Fruit fly (Drosophila melanogaster) whole organism, embryonic: Measurements from ENCODE around the gene CG33521.
A peak's percentile ranks its signal among the peaks of the same experiment; 100 is the strongest.

Source experiments
- Adf1 ChIP-seq: fragments of 200-800 bp; sonication (Bioruptor generic); IDR thresholded peaks from 2 replicates; pipeline ENCODE4 v1.3.6; 2022; ENCODE audit warnings: missing biosample characterization, missing genetic modification characterization
- Atf-2 ChIP-seq: fragments of 200-800 bp; sonication (Bioruptor generic); optimal IDR thresholded peaks from 2 replicates; lab custom pipeline; 2016; ENCODE audit warnings: missing biosample characterization, missing genetic modification characterization
- Bgb ChIP-seq: fragments of 200-800 bp; sonication (Bioruptor generic); IDR thresholded peaks from 2 replicates; pipeline ENCODE4 v1.3.6; 2022; ENCODE audit warnings: missing biosample characterization, missing genetic modification characterization; ENCODE audit not compliant: partially characterized antibody
- CG11723 ChIP-seq: fragments of 200-800 bp; sonication (Bioruptor generic); optimal IDR thresholded peaks from 2 replicates; lab custom pipeline; 2017; ENCODE audit warnings: missing biosample characterization, mild to moderate bottlenecking, missing genetic modification characterization
- CG12659 ChIP-seq: fragments of 200-800 bp; sonication (Bioruptor generic); optimal IDR thresholded peaks from 3 replicates; lab custom pipeline; 2017; ENCODE audit warnings: mild to moderate bottlenecking, missing biosample characterization, missing genetic modification reagents, missing genetic modification characterization
- CG12769 ChIP-seq: fragments of 200-800 bp; sonication (Bioruptor generic); optimal IDR thresholded peaks from 2 replicates; lab custom pipeline; 2019; ENCODE audit warnings: missing biosample characterization, mild to moderate bottlenecking, missing genetic modification characterization, moderate library complexity
- CG14050 ChIP-seq: fragments of 200-800 bp; sonication (Bioruptor generic); IDR thresholded peaks from 3 replicates; pipeline ENCODE4 v1.3.6; 2022; ENCODE audit warnings: missing biosample characterization, missing genetic modification characterization
- CG15601 ChIP-seq: fragments of 200-800 bp; sonication (Bioruptor generic); optimal IDR thresholded peaks from 3 replicates; lab custom pipeline; 2019; ENCODE audit warnings: missing biosample characterization, mild to moderate bottlenecking, missing genetic modification characterization, moderate library complexity
- CG17359 ChIP-seq: fragments of 200-800 bp; sonication (Bioruptor generic); optimal IDR thresholded peaks from 3 replicates; lab custom pipeline; 2018; ENCODE audit warnings: missing biosample characterization, mild to moderate bottlenecking, missing genetic modification characterization, moderate library complexity
- CG17361 ChIP-seq: fragments of 200-800 bp; sonication (Bioruptor generic); IDR thresholded peaks from 3 replicates; pipeline ENCODE4 v1.3.6; 2022; ENCODE audit warnings: missing biosample characterization, missing genetic modification characterization
- CG17568 ChIP-seq: fragments of 200-800 bp; sonication (Bioruptor generic); optimal IDR thresholded peaks from 2 replicates; lab custom pipeline; 2018; ENCODE audit warnings: missing biosample characterization, mild to moderate bottlenecking, missing genetic modification characterization, moderate library complexity
- CG17802 ChIP-seq: fragments of 200-800 bp; sonication (Bioruptor generic); optimal IDR thresholded peaks from 2 replicates; lab custom pipeline; 2018; ENCODE audit warnings: missing biosample characterization, mild to moderate bottlenecking, missing genetic modification characterization, moderate library complexity
- CG17912 ChIP-seq: fragments of 200-800 bp; sonication (Bioruptor generic); optimal IDR thresholded peaks from 2 replicates; lab custom pipeline; 2018; ENCODE audit warnings: missing biosample characterization, mild to moderate bottlenecking, missing genetic modification characterization
- CG1832 ChIP-seq: fragments of 200-800 bp; sonication (Bioruptor generic); optimal IDR thresholded peaks from 2 replicates; lab custom pipeline; 2017; ENCODE audit warnings: missing biosample characterization, mild to moderate bottlenecking, missing genetic modification characterization, inconsistent platforms
- CG2875 ChIP-seq: fragments of 200-800 bp; sonication (Bioruptor generic); optimal IDR thresholded peaks from 2 replicates; lab custom pipeline; 2017; ENCODE audit warnings: missing biosample characterization, mild to moderate bottlenecking, missing genetic modification characterization, missing genetic modification reagents
- CG30020 ChIP-seq: fragments of 200-800 bp; optimal IDR thresholded peaks from 2 replicates; lab custom pipeline; 2019; ENCODE audit warnings: missing biosample characterization, mild to moderate bottlenecking, missing genetic modification characterization, moderate library complexity
- CG32532 ChIP-seq: fragments of 200-800 bp; sonication (Bioruptor generic); IDR thresholded peaks from 2 replicates; pipeline ENCODE4 v1.3.6; 2022; ENCODE audit warnings: missing biosample characterization, missing genetic modification characterization
- CG33213 ChIP-seq: fragments of 200-800 bp; sonication (Bioruptor generic); optimal IDR thresholded peaks from 3 replicates; lab custom pipeline; 2016; ENCODE audit warnings: missing biosample characterization, missing genetic modification characterization
- CG34422 ChIP-seq: fragments of 200-800 bp; sonication (Bioruptor generic); IDR thresholded peaks from 3 replicates; pipeline ENCODE4 v1.3.6; 2022; ENCODE audit warnings: missing biosample characterization, missing genetic modification characterization
- CG4404 ChIP-seq: fragments of 200-800 bp; sonication (Bioruptor generic); IDR thresholded peaks from 2 replicates; pipeline ENCODE4 v1.3.6; 2022; ENCODE audit warnings: missing biosample characterization, missing genetic modification characterization
- CG6683 ChIP-seq: fragments of 200-800 bp; sonication (Bioruptor generic); optimal IDR thresholded peaks from 2 replicates; lab custom pipeline; 2017; ENCODE audit warnings: missing biosample characterization, mild to moderate bottlenecking, missing genetic modification characterization, missing genetic modification reagents
- CG6689 ChIP-seq: fragments of 200-800 bp; sonication (Bioruptor generic); IDR thresholded peaks from 2 replicates; pipeline ENCODE4 v1.3.6; 2022; ENCODE audit warnings: missing biosample characterization, missing genetic modification characterization
- CG6791 ChIP-seq: fragments of 200-800 bp; sonication (Bioruptor generic); IDR thresholded peaks from 3 replicates; pipeline ENCODE4 v1.3.6; 2022; ENCODE audit warnings: missing biosample characterization, missing genetic modification characterization; ENCODE audit not compliant: partially characterized antibody
- CG7357 ChIP-seq: fragments of 200-800 bp; sonication (Bioruptor generic); IDR thresholded peaks from 3 replicates; pipeline ENCODE4 v1.3.6; 2022; ENCODE audit warnings: missing biosample characterization, missing genetic modification characterization
- CG7556 ChIP-seq: fragments of 200-800 bp; sonication (Bioruptor generic); optimal IDR thresholded peaks from 2 replicates; lab custom pipeline; 2017; ENCODE audit warnings: missing biosample characterization, mild to moderate bottlenecking, missing genetic modification characterization
- CG8290 ChIP-seq, 3 experiments: fragments of 200-800 bp; sonication (Bioruptor generic); optimal IDR thresholded peaks; 2 replicates each; lab custom pipeline; 2016 to 2019; ENCODE audit warnings: missing biosample characterization in 3 of 3, missing genetic modification characterization in 3 of 3, mild to moderate bottlenecking in 2 of 3, moderate library complexity in 1 of 3
- CG9932 ChIP-seq: fragments of 200-800 bp; sonication (Bioruptor generic); IDR thresholded peaks from 2 replicates; pipeline ENCODE4 v1.3.6; 2022; ENCODE audit warnings: missing biosample characterization, missing genetic modification characterization
- Dip2 ChIP-seq: fragments of 200-800 bp; sonication (Bioruptor generic); IDR thresholded peaks from 2 replicates; pipeline ENCODE4 v1.3.6; 2022; ENCODE audit warnings: missing biosample characterization, missing genetic modification characterization
- Drgx ChIP-seq: fragments of 200-800 bp; sonication (Bioruptor generic); IDR thresholded peaks from 2 replicates; pipeline ENCODE4 v1.3.6; 2022; ENCODE audit warnings: missing biosample characterization, missing genetic modification characterization
- E2f2 ChIP-seq: fragments of 200-800 bp; sonication (Bioruptor generic); IDR thresholded peaks from 2 replicates; pipeline ENCODE4 v1.3.6; 2022; ENCODE audit warnings: missing biosample characterization, missing genetic modification characterization
- Ets97D ChIP-seq: fragments of 200-800 bp; sonication (Bioruptor generic); optimal IDR thresholded peaks from 3 replicates; lab custom pipeline; 2016; ENCODE audit warnings: missing biosample characterization, missing genetic modification characterization
- Fer1 ChIP-seq: fragments of 200-800 bp; sonication (Bioruptor generic); optimal IDR thresholded peaks from 2 replicates; lab custom pipeline; 2017; ENCODE audit warnings: missing biosample characterization, mild to moderate bottlenecking, missing genetic modification characterization
- HLH4C ChIP-seq: fragments of 200-800 bp; sonication (Bioruptor generic); IDR thresholded peaks from 3 replicates; pipeline ENCODE4 v1.3.6; 2022; ENCODE audit warnings: missing biosample characterization, missing genetic modification characterization; ENCODE audit not compliant: partially characterized antibody
- Lhr ChIP-seq: fragments of 200-800 bp; sonication (Bioruptor generic); optimal IDR thresholded peaks from 3 replicates; lab custom pipeline; 2017; ENCODE audit warnings: mild to moderate bottlenecking, missing biosample characterization, missing genetic modification reagents, missing genetic modification characterization
- Oaz ChIP-seq: fragments of 200-800 bp; sonication (Bioruptor generic); IDR thresholded peaks from 2 replicates; pipeline ENCODE4 v1.3.6; 2022; ENCODE audit warnings: missing biosample characterization, missing genetic modification characterization
- Side ChIP-seq: fragments of 200-800 bp; sonication (Bioruptor generic); optimal IDR thresholded peaks from 2 replicates; lab custom pipeline; 2016; ENCODE audit warnings: missing biosample characterization, missing genetic modification characterization
- fd96Cb ChIP-seq: fragments of 200-800 bp; sonication (Bioruptor generic); optimal IDR thresholded peaks from 2 replicates; lab custom pipeline; 2018; ENCODE audit warnings: missing biosample characterization, mild to moderate bottlenecking, missing genetic modification characterization, moderate library complexity
- gem ChIP-seq: fragments of 200-800 bp; sonication (Bioruptor generic); optimal IDR thresholded peaks from 2 replicates; lab custom pipeline; 2019; ENCODE audit warnings: missing biosample characterization, mild to moderate bottlenecking, missing genetic modification characterization, moderate library complexity
- gfzf ChIP-seq: fragments of 200-800 bp; sonication (Bioruptor generic); optimal IDR thresholded peaks from 2 replicates; lab custom pipeline; 2016; ENCODE audit warnings: missing biosample characterization, mild to moderate bottlenecking, missing genetic modification characterization, moderate library complexity
- hbn ChIP-seq: fragments of 200-800 bp; sonication (Bioruptor generic); IDR thresholded peaks from 2 replicates; pipeline ENCODE4 v1.3.6; 2022; ENCODE audit warnings: missing biosample characterization, missing genetic modification characterization; ENCODE audit not compliant: partially characterized antibody
- jumu ChIP-seq: fragments of 200-800 bp; sonication (Bioruptor generic); optimal IDR thresholded peaks from 3 replicates; lab custom pipeline; 2016; ENCODE audit warnings: missing biosample characterization, missing genetic modification characterization
- lmd ChIP-seq: fragments of 200-800 bp; sonication (Bioruptor generic); IDR thresholded peaks from 2 replicates; pipeline ENCODE4 v1.3.6; 2022; ENCODE audit warnings: missing biosample characterization, missing genetic modification characterization
- row ChIP-seq: fragments of 200-800 bp; sonication (Bioruptor generic); IDR thresholded peaks from 3 replicates; pipeline ENCODE4 v1.3.6; 2022; ENCODE audit warnings: missing biosample characterization, missing genetic modification characterization
- sc ChIP-seq, 3 experiments: fragments of >200 bp in 2 of 3; fragments of 200-800 bp in 1 of 3; sonication (Bioruptor generic) in 1 of 3; optimal IDR thresholded peaks; 2 replicates in 2 of 3; 3 replicates in 1 of 3; lab custom pipeline; 2017; ENCODE audit warnings: mild to moderate bottlenecking in 1 of 3, missing biosample characterization in 1 of 3, missing genetic modification characterization in 1 of 3, missing genetic modification reagents in 1 of 3
- stwl ChIP-seq: fragments of 200-800 bp; sonication (Bioruptor generic); optimal IDR thresholded peaks from 3 replicates; lab custom pipeline; 2018; ENCODE audit warnings: missing biosample characterization, mild to moderate bottlenecking, missing genetic modification characterization, moderate library complexity
- zfh1 ChIP-seq: fragments of 200-800 bp; sonication (Bioruptor generic); IDR thresholded peaks from 3 replicates; pipeline ENCODE4 v1.3.6; 2022; ENCODE audit warnings: missing biosample characterization, missing genetic modification characterization

CG33521 gene

DNA sequence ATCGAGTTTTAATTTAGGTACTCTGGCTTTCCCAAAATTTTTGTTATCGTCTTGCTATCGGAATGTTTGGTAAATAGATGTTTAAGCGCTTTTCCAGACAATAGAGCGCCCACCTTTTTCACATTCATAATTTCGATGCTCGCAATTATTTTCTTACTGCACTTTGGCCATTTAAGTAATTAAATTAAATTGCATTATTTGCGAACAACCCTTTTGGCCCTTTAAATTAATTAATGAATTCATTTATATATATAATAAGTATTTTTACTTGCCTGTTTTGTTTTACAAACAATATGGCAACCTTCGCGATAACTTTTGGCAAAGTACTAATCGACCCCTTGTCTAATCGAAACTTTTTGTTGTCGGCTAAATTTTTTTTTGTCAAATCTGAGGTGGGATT lies 29.3 kb upstream of the CG33521 start:
- TF ChIP-seq Adf1 (GFP tag; lab: Robert Waterston, UW), result no peak
- TF ChIP-seq CG15601 (tag; lab: Kevin White, UChicago), result no peak
- TF ChIP-seq CG17359 (tag; lab: Kevin White, UChicago), result no peak
- no peak for TF ChIP-seq CG1832 (GFP tag; lab: Kevin White, UChicago)
- peak; percentile 52 for TF ChIP-seq CG8290 (GFP tag; optimal IDR thresholded peaks at IDR 0.05; lab: Kevin White, UChicago)
- TF ChIP-seq CG8290 (tag; optimal IDR thresholded peaks at IDR 0.05; lab: Kevin White, UChicago), result no peak
- peak; percentile 81 for TF ChIP-seq stwl (tag; lab: Kevin White, UChicago)
- TF ChIP-seq gem, result peak; percentile 51
- peak; percentile 21 for TF ChIP-seq CG12659 (GFP tag; lab: Kevin White, UChicago)
- no peak for TF ChIP-seq Oaz (GFP tag; lab: Robert Waterston, UW)
- TF ChIP-seq Atf-2 (GFP tag; lab: Kevin White, UChicago), result no peak
- no peak for TF ChIP-seq Drgx (GFP tag; lab: Robert Waterston, UW)
- peak; percentile 94 for TF ChIP-seq CG30020
- no peak for TF ChIP-seq CG7556 (GFP tag; lab: Kevin White, UChicago)
- no peak for TF ChIP-seq CG17912
- peak; percentile 81 for TF ChIP-seq CG17802 (tag; lab: Kevin White, UChicago)
- 0 out of 3 replicates have a peak, but pooled peaks have one; percentile 28 for TF ChIP-seq CG6791 (GFP tag; lab: Robert Waterston, UW)
- peak; percentile 59 for TF ChIP-seq row (GFP tag; lab: Robert Waterston, UW)
- no peak for TF ChIP-seq Fer1 (GFP tag; lab: Kevin White, UChicago)
- no peak for TF ChIP-seq CG14050 (GFP tag; lab: Robert Waterston, UW)
- TF ChIP-seq Lhr, result peak; percentile 41
- peak; percentile 9 for TF ChIP-seq fd96Cb
- peak; percentile 41; the same call in 1 of the 2 replicates for TF ChIP-seq E2f2 (GFP tag; lab: Robert Waterston, UW)
- no peak for TF ChIP-seq CG4404 (GFP tag; lab: Robert Waterston, UW)
- TF ChIP-seq CG12769 (tag; lab: Kevin White, UChicago), result no peak
- TF ChIP-seq HLH4C (GFP tag; lab: Robert Waterston, UW), result peak; percentile 32; the same call in 1 of the 3 replicates
- no peak for TF ChIP-seq hbn (GFP tag; lab: Robert Waterston, UW)
- no peak for TF ChIP-seq Dip2
- TF ChIP-seq CG17568, result no peak
- TF ChIP-seq jumu (GFP tag; lab: Kevin White, UChicago), result no peak
- no peak for TF ChIP-seq lmd (GFP tag; lab: Robert Waterston, UW)
- no peak for TF ChIP-seq sc (optimal IDR thresholded peaks at IDR 0.05; lab: Kevin White, UChicago)
- peak; percentile 1 for TF ChIP-seq sc (GFP tag; optimal IDR thresholded peaks at IDR 0.05; lab: Kevin White, UChicago)
- peak; percentile 36; the same call in 1 of the 3 replicates for TF ChIP-seq CG7357
- peak; percentile 57; the same call in 1 of the 3 replicates for TF ChIP-seq CG17361 (GFP tag; lab: Robert Waterston, UW)
- peak; percentile 47 for TF ChIP-seq CG11723

DNA sequence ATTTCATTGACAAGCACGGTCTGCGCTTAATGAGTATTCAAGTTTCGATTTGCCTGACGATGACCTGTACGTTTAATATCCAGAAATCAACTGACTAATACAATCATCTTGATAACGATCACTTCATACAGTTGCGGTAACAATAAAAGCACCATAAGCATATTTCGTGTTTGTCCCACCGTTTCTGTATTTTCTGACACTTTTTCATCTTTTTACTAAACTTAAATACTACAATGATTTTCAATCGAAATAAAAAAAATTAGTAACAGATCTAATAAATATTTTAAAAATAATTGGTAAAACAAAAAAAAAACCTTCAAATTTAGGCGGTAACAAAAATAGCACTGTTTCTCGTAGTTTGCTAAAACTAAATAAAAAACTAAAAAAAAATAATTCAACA lies 23.5 kb upstream of the CG33521 start, which contains the start of gene CG32017:
TSS of gene CG32017 (minus strand) at position 101 of the 400 bp plus-strand sequence.
- TF ChIP-seq Drgx (GFP tag; lab: Robert Waterston, UW) (no peak), CG34422 (GFP tag; lab: Robert Waterston, UW) (no peak), CG1832 (GFP tag; lab: Kevin White, UChicago) (no peak), gfzf (GFP tag; lab: Kevin White, UChicago) (no peak), Ets97D (no peak), CG12769 (tag; lab: Kevin White, UChicago) (no peak), CG6683 (GFP tag; lab: Kevin White, UChicago) (no peak), CG32532 (GFP tag; lab: Robert Waterston, UW) (no peak), zfh1 (GFP tag; lab: Robert Waterston, UW) (no peak), CG9932 (GFP tag; lab: Robert Waterston, UW) (no peak), CG33213 (no peak), Side (GFP tag; lab: Kevin White, UChicago) (no peak), Bgb (GFP tag; lab: Robert Waterston, UW) (no peak), CG2875 (no peak), CG6689 (GFP tag; lab: Robert Waterston, UW) (no peak)
